Worm (Caenorhabditis elegans): ENCODE measurements around the gene nhr-88.
"Not testable (repeated sequence)": the region's sequence is repeated elsewhere in the genome, so short reads cannot be mapped to it uniquely, and the experiment has no call there.

Gene nhr-88

DNA sequence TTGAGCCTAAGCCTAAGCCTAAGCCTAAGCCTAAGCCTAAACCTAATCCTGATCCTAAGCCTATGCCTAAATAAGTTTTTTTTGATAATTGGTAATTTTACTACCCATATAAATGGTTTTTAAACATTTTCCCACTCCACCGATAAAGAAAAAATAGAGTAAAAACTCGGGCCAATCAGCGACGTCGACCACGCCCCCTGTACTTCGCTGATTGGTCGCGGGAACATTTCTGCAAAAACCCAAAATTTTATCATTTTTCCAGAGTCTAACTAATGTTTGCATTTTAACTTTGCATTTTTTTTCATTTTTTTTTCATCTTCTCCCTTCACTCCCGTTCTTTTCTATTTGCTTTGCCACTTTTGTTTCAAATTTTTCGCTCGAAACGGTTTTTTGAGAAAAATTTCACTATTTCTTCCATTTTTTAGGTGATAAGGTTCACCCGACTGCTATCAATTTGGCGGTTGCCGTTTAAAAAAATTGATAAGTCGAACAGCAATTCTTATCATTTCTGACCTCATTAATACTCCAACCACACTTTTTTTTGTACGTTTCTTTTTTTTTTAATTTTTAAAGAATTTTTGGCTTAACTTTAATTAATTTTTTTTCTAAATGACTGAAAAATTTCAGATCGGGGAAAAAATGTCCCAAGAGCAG, 37.9 kb downstream of the nhr-88 start, which contains the start of gene C41H7.2:
Gene C41H7.2 (plus strand): TSS at position 622 of the 654 bp plus-strand sequence.
- TF ChIP-seq dao-5 (tag; optimal IDR thresholded peaks at IDR 0.05) (no peak), him-1 (tag; optimal IDR thresholded peaks at IDR 0.05) (no peak), W03F9.2 (tag; optimal IDR thresholded peaks at IDR 0.05) (no peak)

DNA sequence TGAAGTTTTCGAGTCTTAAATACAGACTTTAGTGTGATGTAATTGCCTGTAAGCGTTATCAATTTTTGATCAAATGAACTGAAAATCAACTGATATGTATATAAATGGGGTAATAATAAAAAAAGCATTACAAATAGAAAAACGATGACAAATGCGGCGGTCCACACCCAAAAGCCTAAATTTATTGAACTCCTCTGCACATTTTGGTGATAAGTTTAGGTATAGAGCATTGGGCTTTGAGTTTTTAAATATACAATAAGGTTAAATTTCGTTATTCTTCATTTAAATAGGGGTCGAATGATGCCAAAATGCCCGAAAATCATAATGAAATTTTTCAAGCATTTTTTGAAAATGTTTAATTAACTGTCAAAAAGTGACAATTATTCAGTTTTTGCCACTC, 43.4 kb downstream of the nhr-88 start, which contains the start of gene clec-3:
Gene clec-3 (minus strand): TSS at position 101 of the 400 bp plus-strand sequence.
- TF ChIP-seq him-1 (tag; optimal IDR thresholded peaks at IDR 0.05) (no peak), dao-5 (tag; optimal IDR thresholded peaks at IDR 0.05) (no peak), W03F9.2 (tag; optimal IDR thresholded peaks at IDR 0.05) (no peak)

- no peak for TF ChIP-seq W03F9.2 (tag; optimal IDR thresholded peaks at IDR 0.05)
- no peak for TF ChIP-seq him-1 (tag; optimal IDR thresholded peaks at IDR 0.05)
- TF ChIP-seq dao-5 (tag; optimal IDR thresholded peaks at IDR 0.05) = no peak
Observed at ce11 chrII:3020899-3021298, 44.5 kb downstream of the nhr-88 start.

DNA sequence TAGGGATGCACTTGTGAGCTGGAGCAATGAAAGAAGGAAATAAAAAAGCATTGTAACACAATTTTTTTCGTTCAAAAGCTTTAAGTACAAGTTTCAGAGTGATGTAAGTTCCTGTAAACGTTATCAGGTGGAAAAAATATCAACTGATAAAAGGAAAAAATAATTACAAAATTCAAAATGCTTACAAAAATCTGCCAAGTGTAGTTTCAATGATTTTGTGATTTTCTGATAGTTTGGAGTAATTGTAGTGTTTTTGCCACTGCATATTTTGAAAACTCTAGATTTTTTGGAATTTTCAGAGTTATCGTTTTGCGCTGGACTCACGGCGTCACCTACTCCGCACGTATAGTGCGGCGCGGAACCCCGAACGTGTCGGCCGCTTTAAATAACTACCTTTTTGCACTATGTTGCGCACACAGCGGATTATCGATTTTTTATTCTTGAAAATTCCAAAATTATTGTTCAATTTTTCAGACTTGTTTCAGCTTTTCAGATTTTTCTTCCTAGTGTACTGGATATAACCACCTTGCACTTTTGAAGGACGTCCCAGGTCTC, 47.0 kb downstream of the nhr-88 start, which contains the start of gene clec-2:
Gene clec-2 (minus strand): TSS at position 51 of the 555 bp plus-strand sequence.
- TF ChIP-seq dao-5 (tag; optimal IDR thresholded peaks at IDR 0.05) = no peak
- no peak for TF ChIP-seq W03F9.2 (tag; optimal IDR thresholded peaks at IDR 0.05)
- TF ChIP-seq him-1 (tag; optimal IDR thresholded peaks at IDR 0.05) = no peak

DNA sequence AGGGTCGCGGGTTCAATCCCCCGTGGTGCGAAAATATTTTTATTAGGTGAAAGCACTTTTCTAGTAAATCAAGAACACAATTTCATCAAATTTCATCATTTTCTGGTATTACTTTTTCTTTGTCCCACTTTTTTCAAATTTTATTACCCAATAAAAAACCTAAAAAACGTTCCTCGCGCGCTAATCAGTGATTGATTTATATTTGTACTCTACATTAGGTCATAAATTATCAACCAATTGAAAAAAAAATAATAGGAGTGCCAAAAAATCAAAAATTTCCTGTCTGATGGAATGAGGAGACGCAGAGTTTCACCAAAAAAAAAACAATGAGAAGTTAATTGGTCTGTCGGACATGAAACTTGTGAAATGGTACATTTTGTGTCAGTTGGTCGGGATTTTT, 48.2 kb downstream of the nhr-88 start:
- TF ChIP-seq him-1 (tag; optimal IDR thresholded peaks at IDR 0.05) = no peak
- TF ChIP-seq W03F9.2 (tag; optimal IDR thresholded peaks at IDR 0.05) = no peak
- no peak for TF ChIP-seq dao-5 (tag; optimal IDR thresholded peaks at IDR 0.05)

- no peak for TF ChIP-seq dao-5 (tag; optimal IDR thresholded peaks at IDR 0.05)
- TF ChIP-seq W03F9.2 (tag; optimal IDR thresholded peaks at IDR 0.05) = no peak
- no peak for TF ChIP-seq him-1 (tag; optimal IDR thresholded peaks at IDR 0.05)
Observed at ce11 chrII:3028264-3028663, 51.8 kb downstream of the nhr-88 start.

DNA sequence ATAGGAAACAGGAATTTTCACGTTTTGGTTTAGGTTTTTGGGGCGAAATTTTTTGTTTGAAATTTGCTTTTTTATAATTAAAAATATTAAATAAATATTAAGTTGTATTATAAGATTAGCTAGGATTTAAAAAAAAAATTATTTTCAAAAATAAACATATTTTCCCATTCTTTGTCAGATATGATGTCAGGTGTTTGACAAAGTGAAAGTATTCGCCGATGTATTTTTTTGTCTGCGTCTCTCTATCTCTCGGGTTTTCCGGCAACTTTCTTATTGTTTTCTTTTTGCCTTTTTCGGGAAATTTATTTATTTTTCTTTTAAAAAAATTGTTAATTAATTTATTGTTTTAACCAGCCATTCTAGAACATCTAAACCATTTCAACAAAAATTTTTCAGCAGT, 54.0 kb downstream of the nhr-88 start:
- no peak for TF ChIP-seq dao-5 (tag; optimal IDR thresholded peaks at IDR 0.05)
- no peak for TF ChIP-seq W03F9.2 (tag; optimal IDR thresholded peaks at IDR 0.05)
- no peak for TF ChIP-seq him-1 (tag; optimal IDR thresholded peaks at IDR 0.05)

DNA sequence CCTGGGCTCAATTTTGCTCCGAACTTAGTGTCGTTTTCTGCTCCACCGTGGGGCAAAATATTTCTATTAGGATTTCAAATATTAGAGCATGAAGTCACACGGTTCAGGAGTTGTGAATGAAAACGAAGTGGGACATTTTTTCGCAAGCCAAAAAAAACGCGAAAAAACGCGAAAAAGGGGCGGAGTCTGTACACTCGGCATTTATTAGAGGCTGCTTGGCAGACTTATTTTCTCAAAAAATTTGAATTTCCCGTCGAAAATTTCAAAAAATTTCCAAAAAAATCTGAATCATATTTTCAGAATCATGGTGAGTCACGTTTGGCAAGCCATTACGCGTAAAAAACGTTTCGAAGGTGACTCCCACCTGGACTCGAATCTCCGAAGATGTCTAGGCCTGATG, 56.0 kb downstream of the nhr-88 start, which contains the start of gene B0454.6:
Gene B0454.6 (plus strand): TSS at position 301 of the 400 bp plus-strand sequence.
- TF ChIP-seq him-1, dao-5, W03F9.2 (tag; optimal IDR thresholded peaks at IDR 0.05): not testable (repeated sequence)

DNA sequence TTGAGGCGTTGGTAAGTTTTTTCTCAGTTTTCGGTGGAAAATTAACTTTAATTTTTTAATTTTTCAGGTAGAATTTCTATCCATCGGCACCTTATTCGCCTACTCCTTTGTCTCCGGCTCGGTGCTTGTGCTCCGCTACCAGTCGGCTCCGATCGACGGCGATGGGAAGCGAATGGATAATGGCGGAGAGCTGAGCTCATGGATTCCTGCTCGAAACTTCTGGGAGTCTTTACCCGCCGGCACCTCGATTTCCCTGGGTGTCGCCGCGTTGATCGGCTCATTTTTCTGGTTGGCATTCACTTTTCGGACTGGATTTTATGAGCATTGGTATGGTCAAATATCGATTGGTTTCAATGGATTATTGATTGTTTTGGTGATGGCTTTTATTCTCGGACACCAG, 58.5 kb downstream of the nhr-88 start:
- TF ChIP-seq dao-5 (tag; optimal IDR thresholded peaks at IDR 0.05) (no peak), him-1 (tag; optimal IDR thresholded peaks at IDR 0.05) (no peak), W03F9.2 (tag; optimal IDR thresholded peaks at IDR 0.05) (no peak)

DNA sequence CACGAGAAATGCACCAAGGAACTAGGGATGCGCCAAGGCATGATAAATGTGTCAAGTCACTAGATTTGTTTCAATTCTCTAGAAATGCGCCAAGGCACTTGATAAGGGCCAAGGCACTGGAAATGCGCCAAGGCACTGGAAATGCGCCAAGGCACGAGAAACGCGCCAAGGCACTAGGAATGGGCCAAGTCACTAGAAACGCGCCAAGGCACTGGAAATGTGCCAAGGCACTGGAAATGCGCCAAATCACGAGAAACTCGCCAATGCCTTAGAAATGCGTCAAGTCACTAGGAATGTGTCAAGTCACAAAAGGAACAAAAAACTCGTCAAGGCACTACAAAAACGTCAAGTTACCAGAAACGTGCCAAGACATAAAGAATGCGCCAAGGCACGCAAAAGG, 59.9 kb downstream of the nhr-88 start:
- no peak for TF ChIP-seq W03F9.2 (tag; optimal IDR thresholded peaks at IDR 0.05)

Measured in whole organism, L4/young adult.